Worm (Caenorhabditis elegans) whole organism, mixed stage, embryonic: ENCODE data around the gene Y45F10D.15.

ENCODE experiments used
- ces-1 ChIP-seq: fragments of 150-350 bp; optimal IDR thresholded peaks from 2 replicates; lab custom pipeline; 2014; ENCODE audit warnings: missing biosample characterization, missing genetic modification reagents, missing genetic modification characterization
- cnd-1 ChIP-seq: fragments of 200-800 bp; sonication (Bioruptor generic); optimal IDR thresholded peaks from 2 replicates; lab custom pipeline; 2018; ENCODE audit warnings: mild to moderate bottlenecking, missing genetic modification characterization, missing compliant biosample characterization
- elt-3 ChIP-seq: fragments of 150-350 bp; optimal IDR thresholded peaks from 2 replicates; lab custom pipeline; 2014; ENCODE audit warnings: missing biosample characterization, missing genetic modification characterization
- hlh-1 ChIP-seq: fragments of 150-350 bp; optimal IDR thresholded peaks from 2 replicates; lab custom pipeline; 2014; ENCODE audit warnings: missing biosample characterization, missing genetic modification reagents, missing genetic modification characterization
- lin-13 ChIP-seq: fragments of 150-350 bp; optimal IDR thresholded peaks from 2 replicates; lab custom pipeline; 2014; ENCODE audit warnings: missing biosample characterization, missing genetic modification characterization
- lin-32 ChIP-seq: fragments of 200-800 bp; sonication (Bioruptor generic); optimal IDR thresholded peaks from 2 replicates; lab custom pipeline; 2018; ENCODE audit warnings: mild to moderate bottlenecking, missing genetic modification characterization, missing compliant biosample characterization
- mep-1 ChIP-seq: fragments of 150-350 bp; optimal IDR thresholded peaks from 2 replicates; lab custom pipeline; 2017; ENCODE audit warnings: missing biosample characterization, missing genetic modification reagents, missing genetic modification characterization, inconsistent platforms
- mls-2 ChIP-seq: sonication (generic microtip); optimal IDR thresholded peaks from 2 replicates; lab custom pipeline; 2016; ENCODE audit warnings: mild to moderate bottlenecking, missing genetic modification characterization, moderate library complexity, missing compliant biosample characterization
- nhr-237 ChIP-seq: fragments of 150-350 bp; optimal IDR thresholded peaks from 2 replicates; lab custom pipeline; 2014; ENCODE audit warnings: missing biosample characterization, missing genetic modification characterization
- nhr-76 ChIP-seq: sonication (generic microtip); optimal IDR thresholded peaks from 2 replicates; lab custom pipeline; 2017; ENCODE audit warnings: missing biosample characterization, missing genetic modification characterization
- unc-39 ChIP-seq: fragments of 150-350 bp; optimal IDR thresholded peaks from 2 replicates; lab custom pipeline; 2014; ENCODE audit warnings: missing biosample characterization, missing genetic modification characterization
- unc-62 ChIP-seq: fragments of 150-350 bp; optimal IDR thresholded peaks from 2 replicates; lab custom pipeline; 2014; ENCODE audit warnings: missing biosample characterization, missing genetic modification reagents, missing genetic modification characterization
- ztf-11 ChIP-seq: fragments of 150-350 bp; optimal IDR thresholded peaks from 2 replicates; lab custom pipeline; 2014; ENCODE audit warnings: missing biosample characterization, missing genetic modification characterization

ce11 chrIV:13866754-13867153 lies 46.0 kb upstream of the Y45F10D.15 start, which contains the start of gene B0513.90:
- TF ChIP-seq mep-1 (tag; lab: Kevin White, UChicago) (no peak), elt-3 (tag; lab: Kevin White, UChicago) (no peak), nhr-76 (tag; lab: Kevin White, UChicago) (no peak), ces-1 (no peak), mls-2 (tag; lab: Kevin White, UChicago) (no peak), cnd-1 (tag; lab: Kevin White, UChicago) (no peak), unc-39 (tag; lab: Kevin White, UChicago) (no peak), unc-62 (GFP tag; lab: Kevin White, UChicago) (no peak), lin-32 (no peak), ztf-11 (no peak), nhr-237 (tag; lab: Kevin White, UChicago) (no peak), hlh-1 (no peak), lin-13 (tag; lab: Kevin White, UChicago) (no peak)
